Worm (Caenorhabditis elegans) whole organism, L4 larva: Measurements from ENCODE around the gene C34D4.3.

ENCODE experiments used
- F10B5.3 ChIP-seq: sonication (generic microtip); optimal IDR thresholded peaks from 2 replicates; lab custom pipeline; 2016; ENCODE audit warnings: mild to moderate bottlenecking, missing genetic modification characterization, missing compliant biosample characterization
- F49E8.2 ChIP-seq: sonication (generic microtip); optimal IDR thresholded peaks from 2 replicates; lab custom pipeline; 2016; ENCODE audit warnings: missing compliant biosample characterization, mild to moderate bottlenecking, missing genetic modification characterization, borderline replicate concordance
- R02D3.7 ChIP-seq: fragments of 150-350 bp; sonication (generic microtip); optimal IDR thresholded peaks from 3 replicates; lab custom pipeline; 2014; ENCODE audit warnings: missing biosample characterization, missing genetic modification characterization
- T26A8.4 ChIP-seq: fragments of 200-800 bp; sonication (Bioruptor generic); IDR thresholded peaks from 2 replicates; pipeline ENCODE4 v1.3.6; 2022; ENCODE audit warnings: missing genetic modification characterization, missing compliant biosample characterization
- Y105C5A.15 ChIP-seq: fragments of 200-800 bp; sonication (Bioruptor generic); IDR thresholded peaks from 2 replicates; pipeline ENCODE4 v1.3.6; 2022; ENCODE audit warnings: missing genetic modification characterization, missing compliant biosample characterization
- Y48G9A.11 ChIP-seq: fragments of 200-800 bp; sonication (Bioruptor generic); IDR thresholded peaks from 2 replicates; pipeline ENCODE4 v1.3.6; 2022; ENCODE audit warnings: missing genetic modification reagents, missing genetic modification characterization, missing compliant biosample characterization
- Y5F2A.4 ChIP-seq: fragments of 200-800 bp; sonication (Bioruptor generic); optimal IDR thresholded peaks from 2 replicates; lab custom pipeline; 2018; ENCODE audit warnings: mild to moderate bottlenecking, missing genetic modification characterization, missing compliant biosample characterization
- ZK337.2 ChIP-seq: fragments of 200-800 bp; sonication (Bioruptor generic); IDR thresholded peaks from 2 replicates; pipeline ENCODE4 v1.3.6; 2022; ENCODE audit warnings: missing genetic modification reagents, missing genetic modification characterization, missing compliant biosample characterization
- aha-1 ChIP-seq: fragments of 150-350 bp; peaks from one replicate; lab custom pipeline; 2014; ENCODE audit warnings: missing biosample characterization, missing genetic modification characterization
- aly-2 ChIP-seq: sonication (generic microtip); optimal IDR thresholded peaks from 2 replicates; lab custom pipeline; 2018; ENCODE audit warnings: missing biosample characterization, missing genetic modification characterization
- ceh-32 ChIP-seq: sonication (generic microtip); optimal IDR thresholded peaks from 2 replicates; lab custom pipeline; 2016; ENCODE audit warnings: mild to moderate bottlenecking, missing genetic modification characterization, missing compliant biosample characterization; ENCODE audit not compliant: poor library complexity
- ceh-62 ChIP-seq: sonication (generic microtip); optimal IDR thresholded peaks from 2 replicates; lab custom pipeline; 2017; ENCODE audit warnings: missing biosample characterization, missing genetic modification characterization
- ceh-82 ChIP-seq: sonication (generic microtip); optimal IDR thresholded peaks from 2 replicates; lab custom pipeline; 2017; ENCODE audit warnings: missing biosample characterization, missing genetic modification characterization
- ces-1 ChIP-seq: fragments of 150-350 bp; sonication (generic microtip); optimal IDR thresholded peaks from 4 replicates; lab custom pipeline; 2014; ENCODE audit warnings: missing biosample characterization, missing genetic modification reagents, missing genetic modification characterization
- cey-2 ChIP-seq: sonication (generic microtip); optimal IDR thresholded peaks from 3 replicates; lab custom pipeline; 2017; ENCODE audit warnings: missing genetic modification characterization, mild to moderate bottlenecking, missing compliant biosample characterization, antibody characterized with exemption, borderline replicate concordance; ENCODE audit not compliant: insufficient read depth
- daf-19 ChIP-seq: fragments of 200-800 bp; sonication (Bioruptor generic); conservative IDR thresholded peaks from 2 replicates; pipeline ENCODE4 v1.3.6; 2022; ENCODE audit warnings: missing genetic modification characterization, missing compliant biosample characterization
- daf-8 ChIP-seq: fragments of 200-800 bp; sonication (Bioruptor generic); IDR thresholded peaks from 2 replicates; pipeline ENCODE4 v1.3.6; 2022; ENCODE audit warnings: missing genetic modification characterization, missing compliant biosample characterization
- dpl-1 ChIP-seq: fragments of 150-350 bp; optimal IDR thresholded peaks from 2 replicates; lab custom pipeline; 2014; ENCODE audit warnings: missing biosample characterization, missing genetic modification reagents, missing genetic modification characterization
- duxl-1 ChIP-seq: sonication (generic microtip); optimal IDR thresholded peaks from 2 replicates; lab custom pipeline; 2016; ENCODE audit warnings: mild to moderate bottlenecking, missing genetic modification characterization, moderate library complexity, missing compliant biosample characterization; ENCODE audit not compliant: poor library complexity
- dve-1 ChIP-seq: sonication (generic microtip); optimal IDR thresholded peaks from 2 replicates; lab custom pipeline; 2017; ENCODE audit warnings: antibody characterized with exemption, mild to moderate bottlenecking, missing genetic modification characterization, missing compliant biosample characterization; ENCODE audit not compliant: insufficient read depth
- gei-8 ChIP-seq: fragments of 200-800 bp; sonication (Bioruptor generic); optimal IDR thresholded peaks from 2 replicates; lab custom pipeline; 2018; ENCODE audit warnings: mild to moderate bottlenecking, missing genetic modification characterization, missing compliant biosample characterization
- jun-1 ChIP-seq: fragments of 150-350 bp; optimal IDR thresholded peaks from 2 replicates; lab custom pipeline; 2014; ENCODE audit warnings: missing biosample characterization, missing genetic modification reagents, missing genetic modification characterization
- lin-1 ChIP-seq: fragments of 200-800 bp; sonication (Bioruptor generic); IDR thresholded peaks from 2 replicates; pipeline ENCODE4 v1.3.6; 2022; ENCODE audit warnings: missing genetic modification reagents, missing genetic modification characterization, missing compliant biosample characterization
- lin-15B ChIP-seq: fragments of 150-350 bp; sonication (generic microtip); optimal IDR thresholded peaks from 3 replicates; lab custom pipeline; 2014; ENCODE audit warnings: missing biosample characterization, missing genetic modification characterization
- lin-29 ChIP-seq: fragments of 200-800 bp; sonication (Bioruptor generic); IDR thresholded peaks from 2 replicates; pipeline ENCODE4 v1.3.6; 2022; ENCODE audit warnings: missing genetic modification reagents, missing genetic modification characterization, missing compliant biosample characterization
- madf-5 ChIP-seq, 2 experiments: fragments of 200-800 bp; sonication (Bioruptor generic); IDR thresholded peaks; 2 replicates each; pipeline ENCODE4 v1.3.6; 2022; ENCODE audit warnings: missing compliant biosample characterization in 2 of 2, missing genetic modification characterization in 2 of 2
- mxl-2 ChIP-seq: fragments of 200-800 bp; sonication (Bioruptor generic); conservative IDR thresholded peaks from 2 replicates; pipeline ENCODE4 v1.3.6; 2022; ENCODE audit warnings: missing genetic modification reagents, missing genetic modification characterization, missing compliant biosample characterization
- nhr-10 ChIP-seq: fragments of 150-350 bp; optimal IDR thresholded peaks from 2 replicates; lab custom pipeline; 2014; ENCODE audit warnings: missing biosample characterization, missing genetic modification characterization
- nhr-102 ChIP-seq: sonication (generic microtip); optimal IDR thresholded peaks from 2 replicates; lab custom pipeline; 2016; ENCODE audit warnings: mild to moderate bottlenecking, missing genetic modification characterization, moderate library complexity, missing compliant biosample characterization
- nhr-11 ChIP-seq: fragments of 150-350 bp; optimal IDR thresholded peaks from 2 replicates; lab custom pipeline; 2014; ENCODE audit warnings: missing biosample characterization, missing genetic modification characterization
- nhr-111 ChIP-seq: fragments of 200-800 bp; sonication (Bioruptor generic); optimal IDR thresholded peaks from 2 replicates; lab custom pipeline; 2018; ENCODE audit warnings: mild to moderate bottlenecking, missing genetic modification characterization, missing compliant biosample characterization
- nhr-237 ChIP-seq: sonication (generic microtip); optimal IDR thresholded peaks from 2 replicates; lab custom pipeline; 2017; ENCODE audit warnings: missing biosample characterization, missing genetic modification characterization
- nhr-25 ChIP-seq: sonication (generic microtip); optimal IDR thresholded peaks from 2 replicates; lab custom pipeline; 2017; ENCODE audit warnings: missing genetic modification characterization, mild to moderate bottlenecking, missing compliant biosample characterization, antibody characterized with exemption, moderate library complexity, borderline replicate concordance; ENCODE audit not compliant: insufficient read depth
- nhr-6 ChIP-seq: fragments of 150-350 bp; optimal IDR thresholded peaks from 2 replicates; lab custom pipeline; 2014; ENCODE audit warnings: missing biosample characterization, missing genetic modification characterization
- nhr-76 ChIP-seq: fragments of 150-350 bp; optimal IDR thresholded peaks from 2 replicates; lab custom pipeline; 2014; ENCODE audit warnings: missing biosample characterization, missing genetic modification characterization
- pha-4 ChIP-seq, 2 experiments: fragments of 150-350 bp in 1 of 2; fragments of 200-800 bp in 1 of 2; sonication (Bioruptor generic) in 1 of 2; IDR thresholded peaks in 1 of 2; optimal IDR thresholded peaks in 1 of 2; 2 replicates each; pipeline versions ENCODE4 v1.3.6 to Lab custom; 2014 to 2022; ENCODE audit warnings: missing genetic modification characterization in 2 of 2, missing genetic modification reagents in 2 of 2, missing biosample characterization in 1 of 2, missing compliant biosample characterization in 1 of 2
- php-3 ChIP-seq: fragments of 200-800 bp; sonication (Bioruptor generic); IDR thresholded peaks from 2 replicates; pipeline ENCODE4 v1.3.6; 2022; ENCODE audit warnings: missing genetic modification reagents, missing genetic modification characterization, missing compliant biosample characterization
- sdz-12 ChIP-seq: fragments of 200-800 bp; sonication (Bioruptor generic); optimal IDR thresholded peaks from 2 replicates; lab custom pipeline; 2018; ENCODE audit warnings: mild to moderate bottlenecking, missing genetic modification characterization, missing compliant biosample characterization
- skn-1 ChIP-seq: fragments of 150-350 bp; optimal IDR thresholded peaks from 2 replicates; lab custom pipeline; 2014; ENCODE audit warnings: missing biosample characterization, missing genetic modification characterization
- spr-1 ChIP-seq: sonication (generic microtip); optimal IDR thresholded peaks from 2 replicates; lab custom pipeline; 2016; ENCODE audit warnings: mild to moderate bottlenecking, missing genetic modification characterization, missing compliant biosample characterization
- unc-130 ChIP-seq: sonication (generic microtip); optimal IDR thresholded peaks from 2 replicates; lab custom pipeline; 2016; ENCODE audit warnings: missing genetic modification reagents, missing genetic modification characterization, missing compliant biosample characterization
- zip-11 ChIP-seq: fragments of 200-800 bp; sonication (Bioruptor generic); IDR thresholded peaks from 2 replicates; pipeline ENCODE4 v1.3.6; 2022; ENCODE audit warnings: missing genetic modification characterization, missing compliant biosample characterization
- ztf-7 ChIP-seq: fragments of 150-350 bp; optimal IDR thresholded peaks from 2 replicates; lab custom pipeline; 2014; ENCODE audit warnings: missing biosample characterization, missing genetic modification characterization

The C34D4.3 gene

ce11 chrIV:7173489-7173888, 20.0 kb downstream of the C34D4.3 start, which contains the start of gene str-1:
TSS of gene str-1 (plus strand) at chrIV:7173789.
- TF ChIP-seq lin-1, result no peak
- TF ChIP-seq, all 104 proteins: peak for 0

ce11 chrIV:7175346-7175745, 21.9 kb downstream of the C34D4.3 start, which contains the start of gene C42D4.19:
TSS of gene C42D4.19 (plus strand) at chrIV:7175646.
- TF ChIP-seq sdz-12 (GFP tag; lab: Kevin White, UChicago) (no peak), nhr-237 (tag; lab: Kevin White, UChicago) (no peak), nhr-102 (tag; lab: Kevin White, UChicago) (no peak), daf-19 (GFP tag; lab: Robert Waterston, UW) (no peak), daf-8 (no peak), aly-2 (no peak), Y5F2A.4 (GFP tag; lab: Kevin White, UChicago) (no peak), Y48G9A.11 (GFP tag; lab: Robert Waterston, UW) (no peak), lin-29 (GFP tag; lab: Robert Waterston, UW) (no peak), dpl-1 (GFP tag; lab: Kevin White, UChicago) (no peak), mxl-2 (no peak), php-3 (GFP tag; lab: Robert Waterston, UW) (no peak), gei-8 (GFP tag; lab: Kevin White, UChicago) (no peak), jun-1 (tag; lab: Kevin White, UChicago) (no peak), ZK337.2 (GFP tag; lab: Robert Waterston, UW) (no peak), ztf-7 (no peak), ces-1 (GFP tag; lab: Kevin White, UChicago) (no peak), ceh-32 (tag; lab: Kevin White, UChicago) (no peak), nhr-6 (tag; lab: Kevin White, UChicago) (no peak)

DNA sequence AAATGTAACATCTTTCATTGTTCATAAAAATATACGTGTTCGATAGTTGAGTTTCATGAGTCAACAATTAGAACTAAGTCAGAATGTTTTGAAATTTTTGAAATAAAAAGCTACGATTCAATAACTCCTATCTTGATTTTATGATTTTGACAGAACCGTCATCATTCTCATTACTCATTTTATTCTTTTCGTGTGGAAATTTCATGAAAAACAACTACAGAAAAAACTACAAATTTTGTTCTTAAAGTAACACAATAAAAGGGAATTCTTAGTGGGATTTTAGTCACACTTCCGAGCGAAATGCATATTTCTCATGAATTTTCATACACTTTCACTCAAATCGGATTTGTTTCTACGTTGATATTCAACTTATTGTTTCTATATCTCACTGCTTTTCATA, 23.4 kb downstream of the C34D4.3 start, which contains the start of gene str-44:
str-44 (plus strand) TSS at position 301 of the 400 bp plus-strand sequence.
- no peak for TF ChIP-seq pha-4 (GFP tag; IDR thresholded peaks at IDR 0.05; lab: Robert Waterston, UW)
- TF ChIP-seq pha-4 (tag; optimal IDR thresholded peaks at IDR 0.05; lab: Kevin White, UChicago), result no peak
- no peak for TF ChIP-seq ces-1 (GFP tag; lab: Kevin White, UChicago)
- TF ChIP-seq nhr-237 (tag; lab: Kevin White, UChicago), result no peak
- no peak for TF ChIP-seq zip-11 (GFP tag; lab: Robert Waterston, UW)
- no peak for TF ChIP-seq nhr-111 (GFP tag; lab: Kevin White, UChicago)
- TF ChIP-seq ceh-62, result no peak
- TF ChIP-seq Y5F2A.4 (GFP tag; lab: Kevin White, UChicago), result no peak
- TF ChIP-seq F49E8.2, result no peak
- TF ChIP-seq ceh-82 (tag; lab: Kevin White, UChicago), result no peak
- TF ChIP-seq unc-130 (GFP tag; lab: Kevin White, UChicago), result no peak
- TF ChIP-seq R02D3.7 (tag; lab: Kevin White, UChicago), result no peak
- no peak for TF ChIP-seq nhr-11 (tag; lab: Kevin White, UChicago)

DNA sequence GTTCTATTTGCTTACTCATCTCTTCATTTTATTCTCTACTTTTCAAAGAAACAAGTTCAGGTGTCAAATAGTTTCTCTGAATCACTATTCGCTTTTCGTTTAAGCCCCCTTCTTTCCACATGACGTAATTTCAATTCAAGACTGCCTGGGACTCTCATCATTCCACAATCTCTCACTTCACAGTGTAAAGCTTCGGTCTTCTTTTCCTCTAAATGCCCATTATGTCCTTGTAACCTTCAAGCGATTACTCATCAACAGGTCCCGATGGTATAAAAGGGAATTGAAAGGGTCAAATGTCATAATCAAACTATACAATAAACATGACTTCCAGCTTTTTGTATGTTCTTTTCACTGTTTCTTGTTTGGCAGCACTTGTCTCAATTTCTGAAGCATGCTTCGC, 25.5 kb downstream of the C34D4.3 start, which contains the start of gene C42D4.3:
C42D4.3 (plus strand) TSS at position 298 of the 400 bp plus-strand sequence.
- TF ChIP-seq dve-1 (tag; lab: Kevin White, UChicago), result peak; percentile 30
- no peak for TF ChIP-seq nhr-76 (tag; lab: Kevin White, UChicago)
- peak; percentile 70 for TF ChIP-seq cey-2 (tag; lab: Kevin White, UChicago)

- TF ChIP-seq spr-1 (tag; lab: Kevin White, UChicago), result no peak
- TF ChIP-seq nhr-25 (tag; lab: Kevin White, UChicago), result no peak
- peak; percentile 89 for TF ChIP-seq dve-1 (tag; lab: Kevin White, UChicago)
- no peak for TF ChIP-seq Y105C5A.15 (GFP tag; lab: Robert Waterston, UW)
- TF ChIP-seq nhr-102 (tag; lab: Kevin White, UChicago), result peak; percentile 49
- no peak for TF ChIP-seq T26A8.4 (GFP tag; lab: Robert Waterston, UW)
- TF ChIP-seq aha-1 (tag; lab: Kevin White, UChicago), result peak; percentile 56
- no peak for TF ChIP-seq duxl-1
- TF ChIP-seq madf-5 (GFP tag; IDR thresholded peaks at IDR 0.05; lab: Robert Waterston, UW), result no peak
- TF ChIP-seq gei-8 (GFP tag; lab: Kevin White, UChicago), result peak; percentile 2
- no peak for TF ChIP-seq nhr-76 (tag; lab: Kevin White, UChicago)
- TF ChIP-seq F10B5.3 (tag; lab: Kevin White, UChicago), result no peak
- no peak for TF ChIP-seq aly-2
- no peak for TF ChIP-seq lin-15B (tag; lab: Kevin White, UChicago)
- no peak for TF ChIP-seq skn-1 (tag; lab: Kevin White, UChicago)
- TF ChIP-seq nhr-10 (tag; lab: Kevin White, UChicago), result no peak
Observed at ce11 chrIV:7180304-7180703, 26.8 kb downstream of the C34D4.3 start, which contains the start of gene cest-10. TSS of gene cest-10 (plus strand) at chrIV:7180557.
